Worm (Caenorhabditis elegans): ENCODE results near the gene npp-10.

npp-10 gene

DNA sequence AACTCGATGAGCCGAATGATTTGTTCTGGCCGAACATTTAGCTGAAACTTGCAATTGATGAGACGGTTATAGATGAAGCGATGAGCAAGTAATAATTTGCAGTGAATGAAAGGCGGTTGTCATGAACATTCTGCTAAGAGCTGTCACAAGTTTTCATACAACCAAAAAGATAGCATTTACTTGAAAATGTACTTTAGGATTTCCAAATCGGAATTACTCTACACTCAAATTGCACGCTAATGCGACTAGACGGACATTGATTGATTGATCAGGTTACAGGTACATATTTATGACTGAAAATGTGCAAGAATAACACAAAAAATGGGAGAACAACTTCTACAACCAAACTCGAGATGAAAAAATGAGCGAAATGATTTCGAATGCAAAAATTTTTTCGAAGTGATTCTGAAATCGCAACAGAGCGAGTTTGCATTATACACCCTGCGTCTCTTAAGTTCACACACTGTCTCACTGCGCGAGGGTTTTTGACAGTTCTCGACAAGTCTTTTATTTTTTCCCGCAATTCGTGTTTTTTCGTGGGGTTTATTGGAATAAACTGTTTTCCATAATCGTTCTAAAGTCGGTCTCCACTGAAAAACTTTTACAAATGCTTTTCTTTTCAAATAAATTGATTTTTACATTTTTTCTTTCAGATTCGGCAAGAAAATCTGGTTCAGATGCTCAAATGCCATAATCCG is at the start of gene npp-10, which contains the start of gene cyk-3:
Gene npp-10 (minus strand): TSS at position 51 of the 698 bp plus-strand sequence.
Gene cyk-3 (plus strand): TSS at position 648 of the 698 bp plus-strand sequence.
- no peak for TF ChIP-seq hmg-20 (GFP tag; IDR thresholded peaks at IDR 0.05)
- TF ChIP-seq ztf-6 (GFP tag; IDR thresholded peaks at IDR 0.05): no peak
- peak; percentile 47; the same call in 1 of the 2 replicates for TF ChIP-seq dox-1 (GFP tag; IDR thresholded peaks at IDR 0.05)
- TF ChIP-seq snpc-1.3 (tag; optimal IDR thresholded peaks at IDR 0.05; ENCODE audit: insufficient read depth): peak; percentile 2
- TF ChIP-seq mcd-1 (GFP tag; IDR thresholded peaks at IDR 0.05): peak; percentile 92
- TF ChIP-seq ceh-58 (GFP tag; IDR thresholded peaks at IDR 0.05): no peak
- 0 out of 2 replicates have a peak, but pooled peaks have one; percentile 6 for TF ChIP-seq F33H1.4 (GFP tag; IDR thresholded peaks at IDR 0.05)
- no peak for TF ChIP-seq atf-7 (tag; optimal IDR thresholded peaks at IDR 0.05)
- TF ChIP-seq lin-54 (GFP tag; optimal IDR thresholded peaks at IDR 0.05): peak; percentile 30
- peak; percentile 98 for TF ChIP-seq hmg-1.2 (GFP tag; IDR thresholded peaks at IDR 0.05)
- TF ChIP-seq xnd-1 (tag; optimal IDR thresholded peaks at IDR 0.05): peak; percentile 6
- no peak for TF ChIP-seq pha-4 (tag; optimal IDR thresholded peaks at IDR 0.05)
- TF ChIP-seq Y56A3A.18 (GFP tag; IDR thresholded peaks at IDR 0.05): no peak
- peak; percentile 5 for TF ChIP-seq dpl-1 (GFP tag; optimal IDR thresholded peaks at IDR 0.05)
- no peak for TF ChIP-seq chd-7 (tag; optimal IDR thresholded peaks at IDR 0.05)
- TF ChIP-seq D2030.7 (GFP tag; IDR thresholded peaks at IDR 0.05): 0 out of 2 replicates have a peak, but pooled peaks have one; percentile 0
- TF ChIP-seq attf-6 (GFP tag; IDR thresholded peaks at IDR 0.05): no peak
- no peak for TF ChIP-seq die-1 (tag; optimal IDR thresholded peaks at IDR 0.05)
- no peak for TF ChIP-seq B0019.2 (GFP tag; conservative IDR thresholded peaks at IDR 0.05)
- peak; percentile 52 for TF ChIP-seq lsl-1 (GFP tag; optimal IDR thresholded peaks at IDR 0.05)
- TF ChIP-seq ztf-22 (GFP tag; optimal IDR thresholded peaks at IDR 0.05): no peak
- peak; percentile 76 for TF ChIP-seq efl-1 (GFP tag; optimal IDR thresholded peaks at IDR 0.05)
- TF ChIP-seq madf-6 (GFP tag; IDR thresholded peaks at IDR 0.05): peak; percentile 52; the same call in 1 of the 2 replicates
- no peak for TF ChIP-seq snpc-1.1 (tag; optimal IDR thresholded peaks at IDR 0.05; ENCODE audit: insufficient read depth)
- TF ChIP-seq Y53G8AR.9 (GFP tag; conservative IDR thresholded peaks at IDR 0.05): no peak

DNA sequence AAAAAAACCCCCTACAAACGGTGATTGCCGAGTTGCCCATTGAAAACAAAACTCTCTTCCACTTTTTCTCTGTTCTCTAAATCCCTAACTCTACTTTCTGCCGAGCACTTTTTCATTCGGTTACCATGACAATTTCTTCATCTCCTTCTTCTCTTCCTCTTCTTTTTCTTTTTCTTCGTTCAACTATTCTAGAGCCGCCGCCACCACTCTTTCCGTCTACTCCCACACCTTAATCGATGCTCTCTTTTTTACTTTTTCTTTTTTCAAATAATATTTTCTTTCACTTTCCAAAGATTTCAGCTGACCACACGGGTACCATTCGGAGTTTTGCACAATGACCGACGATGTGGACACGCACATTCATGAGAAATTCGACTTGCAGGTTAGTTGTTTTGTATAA is 48.2 kb upstream of the npp-10 start, which contains the start of gene mapk-15:
Gene mapk-15 (plus strand): TSS at position 301 of the 400 bp plus-strand sequence.
- TF ChIP-seq hmg-20 (GFP tag; IDR thresholded peaks at IDR 0.05): no peak
- TF ChIP-seq chd-7 (tag; optimal IDR thresholded peaks at IDR 0.05): no peak
- TF ChIP-seq hsf-1 (GFP tag; IDR thresholded peaks at IDR 0.05): no peak
- TF ChIP-seq T26A5.8 (tag; optimal IDR thresholded peaks at IDR 0.05): no peak
- no peak for TF ChIP-seq sptf-2 (GFP tag; optimal IDR thresholded peaks at IDR 0.05)
- TF ChIP-seq fkh-3 (tag; optimal IDR thresholded peaks at IDR 0.05): no peak
- no peak for TF ChIP-seq lin-35 (GFP tag; optimal IDR thresholded peaks at IDR 0.05)
- TF ChIP-seq mxl-1 (tag; optimal IDR thresholded peaks at IDR 0.05): no peak
- TF ChIP-seq tbp1 (GFP tag; optimal IDR thresholded peaks at IDR 0.05): no peak
- no peak for TF ChIP-seq atf-7 (tag; optimal IDR thresholded peaks at IDR 0.05)

DNA sequence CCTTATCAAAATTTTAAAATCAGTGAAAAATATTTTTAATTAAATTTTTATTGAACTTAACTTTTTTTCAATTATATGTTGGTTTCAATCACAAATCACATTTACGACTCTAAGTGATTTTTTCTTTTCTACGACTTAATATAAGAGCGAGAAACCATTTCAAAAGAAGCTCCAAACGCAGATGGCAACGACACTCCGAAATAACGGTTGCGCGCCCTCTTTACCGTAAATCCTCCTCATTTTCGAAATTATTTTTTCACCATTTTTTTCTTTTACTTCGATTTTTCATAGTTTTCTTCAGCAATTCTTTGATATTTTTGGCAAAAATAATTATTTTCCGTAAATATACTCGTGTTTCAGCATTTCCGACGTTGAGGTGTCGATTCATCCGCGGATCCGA is 45.4 kb upstream of the npp-10 start:
- peak; percentile 89 for TF ChIP-seq attf-3 (GFP tag; conservative IDR thresholded peaks at IDR 0.05)

DNA sequence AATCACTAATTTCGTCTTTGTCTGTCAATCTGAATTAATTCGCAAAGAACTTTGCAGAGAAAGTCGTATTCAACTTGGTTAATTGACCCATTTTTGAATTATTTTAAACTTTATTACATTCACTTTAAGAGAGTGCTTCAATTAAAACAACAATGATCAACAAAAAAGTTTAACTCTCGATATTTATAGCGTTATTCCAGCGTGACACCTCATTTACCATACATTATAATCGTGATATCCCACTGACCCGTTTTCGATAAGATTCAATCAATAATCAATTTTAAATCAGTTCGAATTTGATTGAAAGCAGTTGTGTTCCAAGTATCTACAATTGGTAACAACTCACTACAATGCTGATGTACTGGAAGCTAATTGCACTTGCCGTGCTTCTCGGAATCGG is 37.4 kb upstream of the npp-10 start, which contains the start of gene clc-10:
Gene clc-10 (plus strand): TSS at position 301 of the 400 bp plus-strand sequence.
- TF ChIP-seq T07F8.4 (tag; optimal IDR thresholded peaks at IDR 0.05) (no peak), Y95B8A.8 (GFP tag; IDR thresholded peaks at IDR 0.05) (no peak), lag-1 (GFP tag; IDR thresholded peaks at IDR 0.05) (no peak), sptf-2 (GFP tag; optimal IDR thresholded peaks at IDR 0.05) (no peak), dpl-1 (GFP tag; optimal IDR thresholded peaks at IDR 0.05) (no peak), ets-4 (GFP tag; optimal IDR thresholded peaks at IDR 0.05) (no peak), F52B5.7 (tag; optimal IDR thresholded peaks at IDR 0.05) (no peak), mel-28 (tag; optimal IDR thresholded peaks at IDR 0.05; ENCODE audit: borderline replicate concordance) (no peak), Y53F4B.3 (GFP tag; IDR thresholded peaks at IDR 0.05) (no peak), B0336.3 (GFP tag; IDR thresholded peaks at IDR 0.05) (no peak), unc-62 (GFP tag; optimal IDR thresholded peaks at IDR 0.05) (no peak)

Data from whole organism, young adult.